Fruit fly (Drosophila melanogaster) whole organism, wandering third instar larva: Measurements from ENCODE around the gene CG46309.
A peak's percentile ranks its signal among the peaks of the same experiment; 100 is the strongest.

Experiments used
- Abd-B ChIP-seq: fragments of >200 bp; optimal IDR thresholded peaks from 2 replicates; lab custom pipeline; 2017; ENCODE audit warnings: missing biosample characterization, missing genetic modification characterization
- CG32264 ChIP-seq: fragments of 200-800 bp; sonication (Bioruptor generic); optimal IDR thresholded peaks from 2 replicates; lab custom pipeline; 2016; ENCODE audit warnings: missing biosample characterization, missing genetic modification characterization
- CG9705 ChIP-seq: fragments of 200-800 bp; sonication (Bioruptor generic); optimal IDR thresholded peaks from 2 replicates; lab custom pipeline; 2018; ENCODE audit warnings: missing biosample characterization, mild to moderate bottlenecking, missing genetic modification characterization
- CrebA ChIP-seq: fragments of 200-800 bp; sonication (Bioruptor generic); optimal IDR thresholded peaks from 2 replicates; lab custom pipeline; 2016; ENCODE audit warnings: missing biosample characterization, mild to moderate bottlenecking, missing genetic modification characterization, borderline replicate concordance
- Dfd ChIP-seq: fragments of >200 bp; optimal IDR thresholded peaks from 2 replicates; lab custom pipeline; 2017; ENCODE audit warnings: missing biosample characterization, missing genetic modification characterization
- Dif ChIP-seq: fragments of 200-275, 200-300 bp; sonication (Bioruptor generic); optimal IDR thresholded peaks from 2 replicates; lab custom pipeline; 2018; ENCODE audit warnings: missing biosample characterization, missing genetic modification characterization; ENCODE audit not compliant: partially characterized antibody
- GATAd ChIP-seq: sonication (Bioruptor generic); optimal IDR thresholded peaks from 2 replicates; lab custom pipeline; 2016; ENCODE audit warnings: missing biosample characterization, missing genetic modification characterization
- HLH106 ChIP-seq: fragments of 200-800 bp; optimal IDR thresholded peaks from 3 replicates; lab custom pipeline; 2019; ENCODE audit warnings: missing biosample characterization, mild to moderate bottlenecking, missing genetic modification characterization, moderate library complexity
- Hnf4 ChIP-seq: fragments of 200-800 bp; sonication (Bioruptor generic); optimal IDR thresholded peaks from 2 replicates; lab custom pipeline; 2016; ENCODE audit warnings: missing biosample characterization, mild to moderate bottlenecking, missing genetic modification characterization
- Hr78 ChIP-seq: fragments of >200 bp; optimal IDR thresholded peaks from 2 replicates; lab custom pipeline; 2017; ENCODE audit warnings: missing biosample characterization, missing genetic modification characterization
- Hr83 ChIP-seq: fragments of 200-300 bp; sonication (Bioruptor generic); optimal IDR thresholded peaks from 2 replicates; lab custom pipeline; 2016; ENCODE audit warnings: missing biosample characterization, mild to moderate bottlenecking, missing genetic modification characterization, moderate library complexity; ENCODE audit not compliant: poor library complexity, severe bottlenecking
- Jra ChIP-seq: sonication (Bioruptor generic); optimal IDR thresholded peaks from 2 replicates; lab custom pipeline; 2016; ENCODE audit warnings: missing biosample characterization, missing genetic modification characterization
- Mio ChIP-seq: sonication (Bioruptor generic); optimal IDR thresholded peaks from 2 replicates; lab custom pipeline; 2016; ENCODE audit warnings: missing biosample characterization, missing genetic modification characterization
- Myc ChIP-seq: fragments of >200 bp; optimal IDR thresholded peaks from 2 replicates; lab custom pipeline; 2017
- N ChIP-seq: fragments of >200 bp; optimal IDR thresholded peaks from 2 replicates; lab custom pipeline; 2018; ENCODE audit warnings: missing biosample characterization, missing external identifiers, missing genetic modification characterization
- OdsH ChIP-seq: fragments of 200-800 bp; sonication (Bioruptor generic); optimal IDR thresholded peaks from 2 replicates; lab custom pipeline; 2016; ENCODE audit warnings: missing biosample characterization, mild to moderate bottlenecking, missing genetic modification characterization
- Rel ChIP-seq, 2 experiments: fragments of 200-800 bp; sonication (Bioruptor generic) in 1 of 2; optimal IDR thresholded peaks; 2 replicates in 1 of 2; 3 replicates in 1 of 2; lab custom pipeline; 2016 to 2019; ENCODE audit warnings: mild to moderate bottlenecking in 2 of 2, missing biosample characterization in 2 of 2, missing genetic modification characterization in 2 of 2, moderate library complexity in 1 of 2
- Sp1 ChIP-seq: fragments of 200-800 bp; sonication (Bioruptor generic); optimal IDR thresholded peaks from 3 replicates; lab custom pipeline; 2019; ENCODE audit warnings: missing biosample characterization, mild to moderate bottlenecking, missing genetic modification characterization, moderate library complexity
- Vsx2 ChIP-seq: fragments of 200-300, 225-300 bp; sonication (Bioruptor generic); optimal IDR thresholded peaks from 2 replicates; lab custom pipeline; 2018; ENCODE audit warnings: missing biosample characterization, missing genetic modification characterization; ENCODE audit not compliant: partially characterized antibody
- br ChIP-seq: fragments of 200-800 bp; sonication (Bioruptor generic); optimal IDR thresholded peaks from 2 replicates; lab custom pipeline; 2016; ENCODE audit warnings: missing biosample characterization, missing genetic modification characterization
- brk ChIP-seq: fragments of 200-800 bp; sonication (Bioruptor generic); optimal IDR thresholded peaks from 2 replicates; lab custom pipeline; 2016; ENCODE audit warnings: missing biosample characterization, mild to moderate bottlenecking, missing genetic modification characterization
- dl ChIP-seq, 2 experiments: fragments of 175-275, 200-275 bp in 1 of 2; fragments of 200-275 bp in 1 of 2; sonication (Bioruptor generic); optimal IDR thresholded peaks; lab custom pipeline; 2018; ENCODE audit warnings: mild to moderate bottlenecking in 2 of 2, missing biosample characterization in 2 of 2, missing genetic modification characterization in 2 of 2, moderate library complexity in 2 of 2; ENCODE audit not compliant: partially characterized antibody in 2 of 2, insufficient read depth in 1 of 2
- dmrt93B ChIP-seq: fragments of 200-800 bp; sonication (Bioruptor generic); optimal IDR thresholded peaks from 2 replicates; lab custom pipeline; 2018; ENCODE audit warnings: missing biosample characterization, mild to moderate bottlenecking, missing genetic modification characterization
- dsf ChIP-seq: sonication (Bioruptor generic); optimal IDR thresholded peaks from 2 replicates; lab custom pipeline; 2016; ENCODE audit warnings: missing biosample characterization, missing genetic modification characterization, borderline replicate concordance
- ey ChIP-seq: fragments of 200-800 bp; sonication (Bioruptor generic); optimal IDR thresholded peaks from 2 replicates; lab custom pipeline; 2016; ENCODE audit warnings: missing biosample characterization, missing genetic modification characterization
- foxo ChIP-seq, 2 experiments: fragments of 200-800 bp; sonication (Bioruptor generic); optimal IDR thresholded peaks; 2 replicates in 1 of 2; 3 replicates in 1 of 2; lab custom pipeline; 2016 to 2017; ENCODE audit warnings: missing biosample characterization in 2 of 2, missing genetic modification characterization in 2 of 2
- fru ChIP-seq: fragments of 200-800 bp; sonication (Bioruptor generic); optimal IDR thresholded peaks from 3 replicates; lab custom pipeline; 2016; ENCODE audit warnings: missing biosample characterization, mild to moderate bottlenecking, missing genetic modification characterization
- h ChIP-seq: fragments of 200-800 bp; sonication (Bioruptor generic); optimal IDR thresholded peaks from 3 replicates; lab custom pipeline; 2016; ENCODE audit warnings: missing biosample characterization, mild to moderate bottlenecking, missing genetic modification characterization
- jim ChIP-seq: fragments of 175-275, 200-325 bp; sonication (Bioruptor generic); optimal IDR thresholded peaks from 2 replicates; lab custom pipeline; 2016; ENCODE audit warnings: missing biosample characterization, mild to moderate bottlenecking, missing genetic modification characterization
- lola ChIP-seq: fragments of >200 bp; optimal IDR thresholded peaks from 2 replicates; lab custom pipeline; 2017; ENCODE audit warnings: missing biosample characterization, missing genetic modification characterization
- pan ChIP-seq: fragments of >200 bp; optimal IDR thresholded peaks from 2 replicates; lab custom pipeline; 2017
- psq ChIP-seq: fragments of 200-800 bp; sonication (Bioruptor generic); optimal IDR thresholded peaks from 3 replicates; lab custom pipeline; 2017; ENCODE audit warnings: missing biosample characterization, mild to moderate bottlenecking, missing genetic modification characterization, moderate library complexity
- rgr ChIP-seq: fragments of 200-800 bp; sonication (Bioruptor generic); optimal IDR thresholded peaks from 3 replicates; lab custom pipeline; 2016; ENCODE audit warnings: missing biosample characterization, mild to moderate bottlenecking, missing genetic modification characterization
- sage ChIP-seq: fragments of 200-800 bp; sonication (Bioruptor generic); optimal IDR thresholded peaks from 2 replicates; lab custom pipeline; 2016; ENCODE audit warnings: missing biosample characterization, mild to moderate bottlenecking, missing genetic modification characterization
- sv ChIP-seq: fragments of 200-800 bp; sonication (Bioruptor generic); optimal IDR thresholded peaks from 3 replicates; lab custom pipeline; 2016; ENCODE audit warnings: missing biosample characterization, missing genetic modification characterization
- tai ChIP-seq: sonication (Bioruptor generic); optimal IDR thresholded peaks from 2 replicates; lab custom pipeline; 2016; ENCODE audit warnings: missing biosample characterization, missing genetic modification characterization
- usp ChIP-seq: fragments of >200 bp; optimal IDR thresholded peaks from 2 replicates; lab custom pipeline; 2017; ENCODE audit warnings: missing biosample characterization, missing genetic modification characterization
- woc ChIP-seq: sonication (Bioruptor generic); optimal IDR thresholded peaks from 2 replicates; lab custom pipeline; 2016; ENCODE audit warnings: missing biosample characterization, mild to moderate bottlenecking, missing genetic modification characterization

The CG46309 gene

dm6 chr2L:16284306-16285299 is 33.0 kb upstream of the CG46309 start:
- TF ChIP-seq HLH106 (tag; lab: Kevin White, UChicago), result peak; percentile 62
- TF ChIP-seq CrebA (GFP tag; lab: Kevin White, UChicago), result peak; percentile 82
- TF ChIP-seq dl (GFP tag; optimal IDR thresholded peaks at IDR 0.05; lab: Kevin White, UChicago; ENCODE audit: insufficient read depth in 1 of 2, partially characterized antibody in 2 of 2), result peak; percentile 54 to 57
- TF ChIP-seq N (GFP tag; lab: Kevin White, UChicago), result peak; percentile 33
- TF ChIP-seq Myc (lab: Kevin White, UChicago), result peak; percentile 32
- TF ChIP-seq OdsH, result peak; percentile 54
- peak; percentile 68 for TF ChIP-seq ey (GFP tag; lab: Kevin White, UChicago)
- TF ChIP-seq Sp1, result peak; percentile 64
- TF ChIP-seq CG9705 (GFP tag; lab: Kevin White, UChicago), result peak; percentile 57
- peak; percentile 75 for TF ChIP-seq sage (GFP tag; lab: Kevin White, UChicago)
- TF ChIP-seq CG32264 (GFP tag; lab: Kevin White, UChicago), result no peak
- no peak for TF ChIP-seq lola
- no peak for TF ChIP-seq dsf (GFP tag; lab: Kevin White, UChicago)
- peak; percentile 59 for TF ChIP-seq jim (GFP tag; lab: Kevin White, UChicago)
- peak; percentile 75 for TF ChIP-seq h (GFP tag; lab: Kevin White, UChicago)
- no peak for TF ChIP-seq GATAd (GFP tag; lab: Kevin White, UChicago)
- peak; percentile 50 for TF ChIP-seq fru (GFP tag; lab: Kevin White, UChicago)
- TF ChIP-seq tai (GFP tag; lab: Kevin White, UChicago), result no peak
- peak; percentile 36 for TF ChIP-seq woc (GFP tag; lab: Kevin White, UChicago)
- peak; percentile 84 for TF ChIP-seq Rel (GFP tag; optimal IDR thresholded peaks at IDR 0.05; lab: Kevin White, UChicago)
- peak; percentile 70 for TF ChIP-seq Rel (tag; optimal IDR thresholded peaks at IDR 0.05; lab: Kevin White, UChicago)
- no peak for TF ChIP-seq pan (lab: Kevin White, UChicago)
- TF ChIP-seq Hr83, result peak; percentile 61
- no peak for TF ChIP-seq Jra (GFP tag; lab: Kevin White, UChicago)
- TF ChIP-seq psq (GFP tag; lab: Kevin White, UChicago), result peak; percentile 67
- TF ChIP-seq rgr (GFP tag; lab: Kevin White, UChicago), result peak; percentile 69
- peak; percentile 54 for TF ChIP-seq dmrt93B (GFP tag; lab: Kevin White, UChicago)
- TF ChIP-seq Hnf4 (GFP tag; lab: Kevin White, UChicago), result peak; percentile 67
- TF ChIP-seq Dif (GFP tag; lab: Kevin White, UChicago), result peak; percentile 90
- no peak for TF ChIP-seq sv
- peak; percentile 55 for TF ChIP-seq Abd-B
- TF ChIP-seq Hr78 (GFP tag; lab: Kevin White, UChicago), result no peak
- no peak for TF ChIP-seq usp (GFP tag; lab: Kevin White, UChicago)
- no peak for TF ChIP-seq Mio (GFP tag; lab: Kevin White, UChicago)
- no peak for TF ChIP-seq Dfd (GFP tag; lab: Kevin White, UChicago)
- TF ChIP-seq foxo (GFP tag; optimal IDR thresholded peaks at IDR 0.05; lab: Kevin White, UChicago), result peak; percentile 49 to 63
- peak; percentile 56 for TF ChIP-seq Vsx2 (GFP tag; lab: Kevin White, UChicago)
- peak; percentile 69 for TF ChIP-seq br (GFP tag; lab: Kevin White, UChicago)
- TF ChIP-seq brk, result peak; percentile 80
- TF ChIP-seq, all 38 proteins: peak for 26

dm6 chr2L:16282856-16283255 is 31.3 kb upstream of the CG46309 start:
- TF ChIP-seq h (GFP tag; lab: Kevin White, UChicago) (no peak), Myc (lab: Kevin White, UChicago) (no peak), pan (lab: Kevin White, UChicago) (no peak), Rel (GFP tag; optimal IDR thresholded peaks at IDR 0.05; lab: Kevin White, UChicago) (no peak), Rel (tag; optimal IDR thresholded peaks at IDR 0.05; lab: Kevin White, UChicago) (no peak), rgr (GFP tag; lab: Kevin White, UChicago) (no peak), Mio (GFP tag; lab: Kevin White, UChicago) (no peak), N (GFP tag; lab: Kevin White, UChicago) (no peak), OdsH (no peak), ey (GFP tag; lab: Kevin White, UChicago) (no peak), sage (GFP tag; lab: Kevin White, UChicago) (no peak), br (GFP tag; lab: Kevin White, UChicago) (no peak)
